Worm (Caenorhabditis elegans) whole organism, L1 larva: Measurements from ENCODE around the gene skr-3.

Experiments used
- Y116A8C.19 ChIP-seq: sonication (generic microtip); optimal IDR thresholded peaks from 2 replicates; lab custom pipeline; 2016; ENCODE audit warnings: missing compliant biosample characterization, missing genetic modification characterization, borderline replicate concordance
- aha-1 ChIP-seq: fragments of 150-350 bp; optimal IDR thresholded peaks from 2 replicates; lab custom pipeline; 2014; ENCODE audit warnings: missing biosample characterization, missing genetic modification characterization
- alr-1 ChIP-seq: fragments of 200-800 bp; sonication (Bioruptor generic); optimal IDR thresholded peaks from 2 replicates; lab custom pipeline; 2018; ENCODE audit warnings: borderline replicate concordance, mild to moderate bottlenecking, missing genetic modification characterization, missing compliant biosample characterization
- ama-1 ChIP-seq: fragments of 150-350 bp; optimal IDR thresholded peaks from 2 replicates; lab custom pipeline; 2014
- ceh-63 ChIP-seq: fragments of 200-800 bp; sonication (Bioruptor generic); optimal IDR thresholded peaks from 2 replicates; lab custom pipeline; 2018; ENCODE audit warnings: mild to moderate bottlenecking, missing genetic modification characterization, missing compliant biosample characterization
- ceh-8 ChIP-seq: fragments of 200-800 bp; sonication (Bioruptor generic); optimal IDR thresholded peaks from 2 replicates; lab custom pipeline; 2018; ENCODE audit warnings: mild to moderate bottlenecking, missing genetic modification characterization, moderate library complexity, missing compliant biosample characterization
- ceh-90 ChIP-seq: sonication (generic microtip); optimal IDR thresholded peaks from 2 replicates; lab custom pipeline; 2016; ENCODE audit warnings: missing genetic modification characterization, missing compliant biosample characterization
- ces-1 ChIP-seq: fragments of 150-350 bp; optimal IDR thresholded peaks from 2 replicates; lab custom pipeline; 2014; ENCODE audit warnings: missing biosample characterization, missing genetic modification reagents, missing genetic modification characterization
- dpl-1 ChIP-seq, 3 experiments: fragments of 150-350 bp in 2 of 3; sonication (generic microtip) in 1 of 3; optimal IDR thresholded peaks; 2 replicates each; lab custom pipeline; 2014 to 2017; ENCODE audit warnings: missing biosample characterization in 3 of 3, missing genetic modification characterization in 3 of 3, missing genetic modification reagents in 3 of 3
- efl-1 ChIP-seq, 4 experiments: fragments of 150-350 bp; optimal IDR thresholded peaks in 3 of 4; peaks in 1 of 4; 1 replicate in 1 of 4; 2 replicates in 3 of 4; lab custom pipeline; 2014; ENCODE audit warnings: missing biosample characterization in 2 of 4, missing genetic modification characterization in 2 of 4, missing genetic modification reagents in 2 of 4
- egl-13 ChIP-seq: sonication (generic microtip); optimal IDR thresholded peaks from 2 replicates; lab custom pipeline; 2016; ENCODE audit warnings: missing genotype, missing genetic modification reagents, missing genetic modification characterization, missing compliant biosample characterization
- elt-2 ChIP-seq: sonication (generic microtip); optimal IDR thresholded peaks from 2 replicates; lab custom pipeline; 2016; ENCODE audit warnings: missing genetic modification characterization, mild to moderate bottlenecking, inconsistent platforms, missing compliant biosample characterization, missing genetic modification reagents
- ets-5 ChIP-seq: fragments of 200-800 bp; sonication (Bioruptor generic); IDR thresholded peaks from 2 replicates; pipeline ENCODE4 v1.3.6; 2022; ENCODE audit warnings: missing genetic modification characterization, missing compliant biosample characterization
- fkh-8 ChIP-seq: sonication (generic microtip); optimal IDR thresholded peaks from 2 replicates; lab custom pipeline; 2016; ENCODE audit warnings: mild to moderate bottlenecking, missing genetic modification characterization, missing compliant biosample characterization
- hlh-4 ChIP-seq: sonication (generic microtip); optimal IDR thresholded peaks from 2 replicates; lab custom pipeline; 2016; ENCODE audit warnings: mild to moderate bottlenecking, missing genetic modification characterization, missing compliant biosample characterization
- isw-1 ChIP-seq: fragments of 200-800 bp; sonication (Bioruptor generic); IDR thresholded peaks from 2 replicates; pipeline ENCODE4 v1.3.6; 2022; ENCODE audit warnings: missing genetic modification characterization, missing compliant biosample characterization
- lin-13 ChIP-seq: fragments of 150-350 bp; optimal IDR thresholded peaks from 2 replicates; lab custom pipeline; 2014; ENCODE audit warnings: missing biosample characterization, missing genetic modification reagents, missing genetic modification characterization
- lin-14 ChIP-seq: fragments of 200-800 bp; sonication (Bioruptor generic); optimal IDR thresholded peaks from 2 replicates; lab custom pipeline; 2018; ENCODE audit warnings: mild to moderate bottlenecking, missing genetic modification characterization, moderate library complexity, missing compliant biosample characterization
- lin-35 ChIP-seq, 2 experiments: fragments of 150-350 bp; optimal IDR thresholded peaks; 2 replicates each; lab custom pipeline; 2014; ENCODE audit warnings: missing biosample characterization in 2 of 2, missing genetic modification characterization in 2 of 2, missing genetic modification reagents in 2 of 2
- lir-3 ChIP-seq: sonication (generic microtip); optimal IDR thresholded peaks from 2 replicates; lab custom pipeline; 2016; ENCODE audit warnings: mild to moderate bottlenecking, missing genetic modification characterization, moderate library complexity, missing compliant biosample characterization; ENCODE audit not compliant: poor library complexity
- lsy-2 ChIP-seq, 2 experiments: fragments of 150-350 bp; optimal IDR thresholded peaks; 2 replicates each; lab custom pipeline; 2014; ENCODE audit warnings: missing biosample characterization in 2 of 2, missing genetic modification characterization in 2 of 2
- mab-9 ChIP-seq: fragments of 200-800 bp; sonication (Bioruptor generic); IDR thresholded peaks from 2 replicates; pipeline ENCODE4 v1.3.6; 2022; ENCODE audit warnings: missing genetic modification reagents, missing genetic modification characterization, missing compliant biosample characterization
- mep-1 ChIP-seq: fragments of 150-350 bp; optimal IDR thresholded peaks from 2 replicates; lab custom pipeline; 2014; ENCODE audit warnings: missing biosample characterization, missing genetic modification characterization
- nhr-12 ChIP-seq: sonication (generic microtip); optimal IDR thresholded peaks from 2 replicates; lab custom pipeline; 2017; ENCODE audit warnings: missing biosample characterization, missing genetic modification characterization
- nhr-20 ChIP-seq: sonication (generic microtip); optimal IDR thresholded peaks from 2 replicates; lab custom pipeline; 2016; ENCODE audit warnings: mild to moderate bottlenecking, missing genetic modification characterization, missing compliant biosample characterization
- nhr-28 ChIP-seq: fragments of 150-350 bp; optimal IDR thresholded peaks from 2 replicates; lab custom pipeline; 2014; ENCODE audit warnings: missing biosample characterization, missing genetic modification characterization
- nhr-77 ChIP-seq: fragments of 150-350 bp; optimal IDR thresholded peaks from 2 replicates; lab custom pipeline; 2014; ENCODE audit warnings: missing biosample characterization, missing genetic modification characterization
- nhr-85 ChIP-seq: sonication (generic microtip); peaks from one replicate; lab custom pipeline; 2016; ENCODE audit warnings: missing genetic modification characterization, inconsistent platforms, missing compliant biosample characterization
- pax-3 ChIP-seq: fragments of 200-800 bp; sonication (Bioruptor generic); optimal IDR thresholded peaks from 2 replicates; lab custom pipeline; 2018; ENCODE audit warnings: mild to moderate bottlenecking, missing genetic modification characterization, moderate library complexity, missing compliant biosample characterization
- pqm-1 ChIP-seq: sonication (generic microtip); optimal IDR thresholded peaks from 3 replicates; lab custom pipeline; 2017; ENCODE audit warnings: missing biosample characterization, missing genetic modification characterization
- snpc-4 ChIP-seq: fragments of 150-350 bp; optimal IDR thresholded peaks from 2 replicates; lab custom pipeline; 2014; ENCODE audit warnings: missing biosample characterization, missing genetic modification characterization
- sox-4 ChIP-seq: sonication (generic microtip); optimal IDR thresholded peaks from 2 replicates; lab custom pipeline; 2016; ENCODE audit warnings: missing genetic modification characterization, missing compliant biosample characterization
- unc-30 ChIP-seq: sonication (generic microtip); optimal IDR thresholded peaks from 2 replicates; lab custom pipeline; 2017; ENCODE audit warnings: missing biosample characterization, missing genetic modification characterization
- xbp-1 ChIP-seq: sonication (generic microtip); optimal IDR thresholded peaks from 2 replicates; lab custom pipeline; 2016; ENCODE audit warnings: missing genetic modification characterization, missing compliant biosample characterization
- zag-1 ChIP-seq: fragments of 150-350 bp; optimal IDR thresholded peaks from 2 replicates; lab custom pipeline; 2014; ENCODE audit warnings: missing biosample characterization, missing genetic modification characterization
- ztf-11 ChIP-seq, 2 experiments: sonication (generic microtip); optimal IDR thresholded peaks; 2 replicates each; lab custom pipeline; 2016 to 2017; ENCODE audit warnings: missing genetic modification characterization in 2 of 2, missing biosample characterization in 1 of 2, missing compliant biosample characterization in 1 of 2
- ztf-4 ChIP-seq: fragments of 150-350 bp; optimal IDR thresholded peaks from 2 replicates; lab custom pipeline; 2014; ENCODE audit warnings: missing biosample characterization, missing genetic modification characterization

Gene skr-3

DNA sequence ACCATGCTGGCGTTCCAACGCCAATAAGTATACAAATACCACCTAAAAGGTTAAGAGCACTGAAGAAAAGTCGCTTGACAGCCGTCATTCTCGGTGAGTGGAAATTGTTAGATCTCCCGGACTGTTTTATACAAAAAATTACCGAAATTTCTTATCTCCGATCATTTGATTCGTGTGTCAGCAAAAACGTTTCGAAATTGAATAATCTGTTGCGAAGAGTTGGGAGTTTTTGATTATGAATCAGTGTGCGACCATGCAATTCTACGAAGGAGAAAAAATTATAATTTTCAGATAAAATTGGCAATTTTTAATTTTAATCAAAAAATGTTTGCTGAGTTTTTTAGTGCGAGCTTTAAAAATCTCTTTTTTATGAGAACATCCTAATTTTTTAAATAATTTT is 18.6 kb downstream of the skr-3 start, which contains the start of gene clc-11:
Gene clc-11 (minus strand): TSS at position 101 of the 400 bp plus-strand sequence.
- TF ChIP-seq ceh-63 (GFP tag; lab: Kevin White, UChicago): no peak
- TF ChIP-seq elt-2 (tag; lab: Kevin White, UChicago): peak; percentile 10
- TF ChIP-seq efl-1 (optimal IDR thresholded peaks at IDR 0.05; lab: Kevin White, UChicago): no peak
- TF ChIP-seq efl-1 (GFP tag; optimal IDR thresholded peaks at IDR 0.05 in 1 of 2; lab: Kevin White, UChicago): peak in 1 of 2 experiments; percentile 65
- TF ChIP-seq ztf-11 (tag; optimal IDR thresholded peaks at IDR 0.05; lab: Kevin White, UChicago): no peak

DNA sequence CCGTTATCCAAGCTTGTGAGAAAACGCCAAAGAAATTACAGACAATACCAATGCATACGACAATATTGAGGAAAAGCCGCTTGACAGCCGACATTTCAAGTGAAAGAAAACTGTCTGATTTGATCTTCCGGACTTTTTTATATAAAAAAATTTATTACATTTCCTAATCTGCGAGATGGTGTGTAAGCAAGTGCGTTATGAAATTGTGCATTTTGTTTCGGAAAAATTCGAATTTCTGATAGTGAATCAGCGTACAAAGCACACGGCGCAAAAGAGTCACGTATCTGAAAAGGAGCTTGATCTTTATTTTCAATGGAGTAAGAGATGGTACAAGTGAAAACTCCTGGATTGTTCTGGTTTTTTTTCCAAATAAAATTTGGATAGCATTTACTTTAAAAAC is 20.2 kb downstream of the skr-3 start, which contains the start of gene clc-32:
Gene clc-32 (minus strand): TSS at position 101 of the 400 bp plus-strand sequence.
- no peak for TF ChIP-seq mab-9 (GFP tag; lab: Robert Waterston, UW)
- no peak for TF ChIP-seq aha-1 (tag; lab: Kevin White, UChicago)
- no peak for TF ChIP-seq nhr-85 (tag; lab: Kevin White, UChicago)
- TF ChIP-seq zag-1: no peak
- TF ChIP-seq snpc-4 (tag; lab: Kevin White, UChicago): no peak
- no peak for TF ChIP-seq lin-14 (GFP tag; lab: Kevin White, UChicago)
- TF ChIP-seq alr-1 (tag; lab: Kevin White, UChicago): no peak
- no peak for TF ChIP-seq unc-30 (tag; lab: Kevin White, UChicago)
- TF ChIP-seq mep-1 (tag; lab: Kevin White, UChicago): no peak
- no peak for TF ChIP-seq pax-3
- no peak for TF ChIP-seq dpl-1 (GFP tag; optimal IDR thresholded peaks at IDR 0.05; lab: Kevin White, UChicago)
- no peak for TF ChIP-seq nhr-77 (tag; lab: Kevin White, UChicago)
- no peak for TF ChIP-seq ceh-90
- TF ChIP-seq fkh-8 (tag; lab: Kevin White, UChicago): no peak
- no peak for TF ChIP-seq nhr-12
- TF ChIP-seq xbp-1: no peak

DNA sequence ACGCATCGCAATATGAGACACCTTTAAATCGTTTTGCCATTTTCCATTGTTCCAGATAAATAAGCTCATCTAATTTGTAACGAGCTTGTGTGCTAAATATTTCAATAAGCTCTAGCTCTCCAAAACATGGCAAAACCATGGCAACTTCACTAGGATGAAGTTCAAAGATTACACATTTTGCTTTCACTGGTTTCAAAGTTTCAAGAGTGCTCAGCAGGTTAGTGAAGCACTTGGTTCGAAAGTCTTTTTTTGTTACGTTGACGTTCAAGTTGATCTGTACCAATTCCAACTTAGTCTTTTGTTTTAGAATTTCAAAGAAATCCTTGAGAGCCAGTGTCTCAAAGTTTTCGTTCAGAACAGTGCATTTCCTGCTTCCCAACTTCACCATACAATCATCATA is 21.5 kb downstream of the skr-3 start, which contains the start of gene fbxa-18:
Gene fbxa-18 (plus strand): TSS at position 301 of the 400 bp plus-strand sequence.
- no peak for TF ChIP-seq egl-13 (tag; lab: Kevin White, UChicago)
- no peak for TF ChIP-seq ama-1
- TF ChIP-seq isw-1 (GFP tag; lab: Robert Waterston, UW): no peak
- no peak for TF ChIP-seq nhr-28 (tag; lab: Kevin White, UChicago)
- no peak for TF ChIP-seq xbp-1
- no peak for TF ChIP-seq lin-35 (GFP tag; optimal IDR thresholded peaks at IDR 0.05; lab: Kevin White, UChicago)
- no peak for TF ChIP-seq ets-5
- no peak for TF ChIP-seq ces-1 (GFP tag; lab: Kevin White, UChicago)
- TF ChIP-seq nhr-85 (tag; lab: Kevin White, UChicago): no peak
- no peak for TF ChIP-seq lin-13 (GFP tag; lab: Kevin White, UChicago)
- no peak for TF ChIP-seq hlh-4 (tag; lab: Kevin White, UChicago)

DNA sequence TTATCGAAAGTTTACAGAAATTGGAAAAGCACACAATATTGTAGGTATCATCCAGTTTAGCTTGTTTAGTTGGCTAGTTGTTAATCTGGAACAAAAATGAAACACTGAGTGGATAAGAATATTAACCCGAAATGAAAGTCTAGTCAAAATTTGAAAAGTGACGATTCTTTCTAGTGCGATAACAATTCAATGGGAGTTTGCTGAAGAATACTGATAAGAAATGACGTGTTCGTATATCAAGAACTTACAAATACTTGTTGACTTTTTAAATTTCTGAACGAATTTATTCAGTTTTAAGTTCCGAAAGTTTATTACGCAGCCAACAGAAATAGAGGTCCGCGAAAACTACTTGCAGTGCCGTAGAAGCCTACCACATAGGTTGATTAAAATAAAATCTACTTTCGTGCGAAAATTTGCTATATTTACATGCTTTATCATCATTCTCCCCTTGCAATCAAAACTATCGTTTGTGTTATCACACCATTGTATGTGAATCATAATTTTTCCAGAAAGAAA is 22.2 kb downstream of the skr-3 start, which contains the start of gene fbxa-88:
Gene fbxa-88 (minus strand): TSS at position 51 of the 516 bp plus-strand sequence.
- TF ChIP-seq mab-9 (GFP tag; lab: Robert Waterston, UW) (no peak), ceh-8 (GFP tag; lab: Kevin White, UChicago) (no peak), elt-2 (tag; lab: Kevin White, UChicago) (peak; percentile 80), nhr-85 (tag; lab: Kevin White, UChicago) (no peak), pqm-1 (tag; lab: Kevin White, UChicago) (peak; percentile 47), Y116A8C.19 (no peak), lir-3 (tag; lab: Kevin White, UChicago) (no peak), nhr-20 (peak; percentile 12), hlh-4 (tag; lab: Kevin White, UChicago) (no peak), ztf-4 (tag; lab: Kevin White, UChicago) (no peak), lsy-2 (tag; optimal IDR thresholded peaks at IDR 0.05; lab: Kevin White, UChicago) (no peak), sox-4 (tag; lab: Kevin White, UChicago) (no peak)
